Worm (Caenorhabditis elegans) whole organism, L4 larva: Measurements from ENCODE around the gene F56F11.1.

ENCODE experiments used
- aly-2 ChIP-seq: sonication (generic microtip); optimal IDR thresholded peaks from 2 replicates; lab custom pipeline; 2018; ENCODE audit warnings: missing biosample characterization, missing genetic modification characterization
- ces-1 ChIP-seq: fragments of 150-350 bp; sonication (generic microtip); optimal IDR thresholded peaks from 4 replicates; lab custom pipeline; 2014; ENCODE audit warnings: missing biosample characterization, missing genetic modification reagents, missing genetic modification characterization
- dve-1 ChIP-seq: sonication (generic microtip); optimal IDR thresholded peaks from 2 replicates; lab custom pipeline; 2017; ENCODE audit warnings: antibody characterized with exemption, mild to moderate bottlenecking, missing genetic modification characterization, missing compliant biosample characterization; ENCODE audit not compliant: insufficient read depth
- egl-43 ChIP-seq: fragments of 200-800 bp; sonication (Bioruptor generic); IDR thresholded peaks from 2 replicates; pipeline ENCODE4 v1.3.6; 2022; ENCODE audit warnings: missing genetic modification reagents, missing genetic modification characterization, missing compliant biosample characterization
- lin-13 ChIP-seq: fragments of 150-350 bp; optimal IDR thresholded peaks from 2 replicates; lab custom pipeline; 2014; ENCODE audit warnings: missing biosample characterization, missing genetic modification reagents, missing genetic modification characterization
- lin-15B ChIP-seq: fragments of 150-350 bp; sonication (generic microtip); optimal IDR thresholded peaks from 3 replicates; lab custom pipeline; 2014; ENCODE audit warnings: missing biosample characterization, missing genetic modification characterization
- madf-5 ChIP-seq, 2 experiments: fragments of 200-800 bp; sonication (Bioruptor generic); IDR thresholded peaks; 2 replicates each; pipeline ENCODE4 v1.3.6; 2022; ENCODE audit warnings: missing compliant biosample characterization in 2 of 2, missing genetic modification characterization in 2 of 2

ce11 chrIII:2879703-2880102 is 11.8 kb upstream of the F56F11.1 start:
- TF ChIP-seq dve-1 (tag; lab: Kevin White, UChicago) (no peak), lin-15B (no peak), ces-1 (GFP tag; lab: Kevin White, UChicago) (no peak), madf-5 (GFP tag; IDR thresholded peaks at IDR 0.05; lab: Robert Waterston, UW) (no peak), aly-2 (tag; lab: Kevin White, UChicago) (no peak), egl-43 (GFP tag; lab: Robert Waterston, UW) (no peak), lin-13 (peak; percentile 59)
